Worm (Caenorhabditis elegans) whole organism, young adult: Measurements from ENCODE around the gene ZK643.5.

Experiments used
- C06A6.2 ChIP-seq: fragments of 200-800 bp; sonication (Bioruptor generic); conservative IDR thresholded peaks from 2 replicates; pipeline ENCODE4 v1.3.6; 2022; ENCODE audit warnings: missing genetic modification characterization, missing compliant biosample characterization
- C17E4.6 ChIP-seq: fragments of 200-800 bp; sonication (Bioruptor generic); IDR thresholded peaks from 2 replicates; pipeline ENCODE4 v1.3.6; 2022; ENCODE audit warnings: missing genetic modification reagents, missing genetic modification characterization, missing compliant biosample characterization
- F23B12.7 ChIP-seq: sonication (generic microtip); optimal IDR thresholded peaks from 2 replicates; lab custom pipeline; 2017; ENCODE audit warnings: missing genetic modification characterization, mild to moderate bottlenecking, missing compliant biosample characterization, antibody characterized with exemption, moderate library complexity; ENCODE audit not compliant: insufficient read depth
- F37B4.10 ChIP-seq: fragments of 200-800 bp; sonication (Bioruptor generic); IDR thresholded peaks from 2 replicates; pipeline ENCODE4 v1.3.6; 2022; ENCODE audit warnings: missing genetic modification characterization, missing compliant biosample characterization
- F49E8.2 ChIP-seq: sonication (generic microtip); optimal IDR thresholded peaks from 3 replicates; lab custom pipeline; 2017; ENCODE audit warnings: missing genetic modification characterization, mild to moderate bottlenecking, missing compliant biosample characterization, antibody characterized with exemption, moderate library complexity; ENCODE audit not compliant: insufficient read depth
- F55B11.4 ChIP-seq: sonication (generic microtip); optimal IDR thresholded peaks from 2 replicates; lab custom pipeline; 2016; ENCODE audit warnings: missing compliant biosample characterization, missing genetic modification characterization, borderline replicate concordance; ENCODE audit not compliant: insufficient read depth
- K11D2.4 ChIP-seq: fragments of 200-800 bp; sonication (Bioruptor generic); IDR thresholded peaks from 2 replicates; pipeline ENCODE4 v1.3.6; 2022; ENCODE audit warnings: missing genetic modification reagents, missing genetic modification characterization, missing compliant biosample characterization
- T26A5.8 ChIP-seq: sonication (generic microtip); optimal IDR thresholded peaks from 2 replicates; lab custom pipeline; 2016; ENCODE audit warnings: missing genetic modification characterization, missing compliant biosample characterization
- Y95B8A.8 ChIP-seq: fragments of 200-800 bp; sonication (Bioruptor generic); IDR thresholded peaks from 2 replicates; pipeline ENCODE4 v1.3.6; 2022; ENCODE audit warnings: missing genetic modification reagents, missing genetic modification characterization, missing compliant biosample characterization
- akir-1 ChIP-seq: fragments of 200-800 bp; sonication (Bioruptor generic); optimal IDR thresholded peaks from 2 replicates; lab custom pipeline; 2018; ENCODE audit warnings: mild to moderate bottlenecking, missing genetic modification characterization, moderate library complexity, missing compliant biosample characterization
- aptf-3 ChIP-seq: fragments of 200-800 bp; sonication (Bioruptor generic); IDR thresholded peaks from 2 replicates; pipeline ENCODE4 v1.3.6; 2022; ENCODE audit warnings: missing genetic modification characterization, missing compliant biosample characterization
- athp-1 ChIP-seq: sonication (generic microtip); optimal IDR thresholded peaks from 2 replicates; lab custom pipeline; 2017; ENCODE audit warnings: mild to moderate bottlenecking, missing genetic modification characterization, missing compliant biosample characterization
- ccch-3 ChIP-seq: fragments of 200-800 bp; sonication (Bioruptor generic); optimal IDR thresholded peaks from 2 replicates; lab custom pipeline; 2018; ENCODE audit warnings: mild to moderate bottlenecking, missing genetic modification characterization, missing compliant biosample characterization
- ceh-27 ChIP-seq: fragments of 200-800 bp; sonication (Bioruptor generic); optimal IDR thresholded peaks from 2 replicates; lab custom pipeline; 2018; ENCODE audit warnings: mild to moderate bottlenecking, missing genetic modification characterization, moderate library complexity, missing compliant biosample characterization
- ceh-40 ChIP-seq: fragments of 200-800 bp; sonication (Bioruptor generic); IDR thresholded peaks from 2 replicates; pipeline ENCODE4 v1.3.6; 2022; ENCODE audit warnings: missing genetic modification characterization, missing compliant biosample characterization
- chd-7 ChIP-seq: sonication (generic microtip); optimal IDR thresholded peaks from 2 replicates; lab custom pipeline; 2016; ENCODE audit warnings: mild to moderate bottlenecking, missing genetic modification characterization, moderate library complexity, missing compliant biosample characterization
- die-1 ChIP-seq: sonication (generic microtip); optimal IDR thresholded peaks from 2 replicates; lab custom pipeline; 2016; ENCODE audit warnings: missing genotype, mild to moderate bottlenecking, missing genetic modification characterization, missing compliant biosample characterization
- dox-1 ChIP-seq: fragments of 200-800 bp; sonication (Bioruptor generic); IDR thresholded peaks from 2 replicates; pipeline ENCODE4 v1.3.6; 2022; ENCODE audit warnings: missing genetic modification reagents, missing genetic modification characterization, missing compliant biosample characterization
- dpl-1 ChIP-seq: fragments of 150-350 bp; optimal IDR thresholded peaks from 2 replicates; lab custom pipeline; 2014; ENCODE audit warnings: missing biosample characterization, missing genetic modification reagents, missing genetic modification characterization
- egl-18 ChIP-seq: fragments of 200-800 bp; sonication (Bioruptor generic); IDR thresholded peaks from 2 replicates; pipeline ENCODE4 v1.3.6; 2022; ENCODE audit warnings: missing genetic modification reagents, missing genetic modification characterization, missing compliant biosample characterization
- ets-4 ChIP-seq: fragments of 200-800 bp; sonication (Bioruptor generic); optimal IDR thresholded peaks from 2 replicates; lab custom pipeline; 2018; ENCODE audit warnings: mild to moderate bottlenecking, missing genetic modification characterization, missing compliant biosample characterization
- hlh-26 ChIP-seq: fragments of 200-800 bp; sonication (Bioruptor generic); conservative IDR thresholded peaks from 2 replicates; pipeline ENCODE4 v1.3.6; 2022; ENCODE audit warnings: missing genetic modification reagents, missing genetic modification characterization, missing compliant biosample characterization
- hmg-1.2 ChIP-seq: fragments of 200-800 bp; sonication (Bioruptor generic); IDR thresholded peaks from 2 replicates; pipeline ENCODE4 v1.3.6; 2022; ENCODE audit warnings: missing genetic modification reagents, missing genetic modification characterization, missing compliant biosample characterization
- hmg-20 ChIP-seq: fragments of 200-800 bp; sonication (Bioruptor generic); IDR thresholded peaks from 2 replicates; pipeline ENCODE4 v1.3.6; 2022; ENCODE audit warnings: missing genetic modification reagents, missing genetic modification characterization, missing compliant biosample characterization
- hrde-1 ChIP-seq: sonication (generic microtip); optimal IDR thresholded peaks from 2 replicates; lab custom pipeline; 2016; ENCODE audit warnings: missing genetic modification characterization, mild to moderate bottlenecking, missing compliant biosample characterization, moderate library complexity, missing genotype, missing genetic modification reagents, borderline replicate concordance
- lin-26 ChIP-seq: fragments of 200-800 bp; sonication (Bioruptor generic); IDR thresholded peaks from 2 replicates; pipeline ENCODE4 v1.3.6; 2022; ENCODE audit warnings: missing genetic modification reagents, missing genetic modification characterization, missing compliant biosample characterization
- lsy-27 ChIP-seq: sonication (generic microtip); optimal IDR thresholded peaks from 2 replicates; lab custom pipeline; 2017; ENCODE audit warnings: missing genetic modification characterization, mild to moderate bottlenecking, missing compliant biosample characterization, antibody characterized with exemption, missing genotype, borderline replicate concordance; ENCODE audit not compliant: insufficient read depth
- nfyb-1 ChIP-seq: fragments of 200-800 bp; sonication (Bioruptor generic); IDR thresholded peaks from 2 replicates; pipeline ENCODE4 v1.3.6; 2022; ENCODE audit warnings: missing genetic modification reagents, missing genetic modification characterization, missing compliant biosample characterization
- nhr-179 ChIP-seq: sonication (generic microtip); optimal IDR thresholded peaks from 2 replicates; lab custom pipeline; 2016; ENCODE audit warnings: mild to moderate bottlenecking, missing genetic modification characterization, missing compliant biosample characterization
- pbrm-1 ChIP-seq: fragments of 200-800 bp; sonication (Bioruptor generic); IDR thresholded peaks from 2 replicates; pipeline ENCODE4 v1.3.6; 2022; ENCODE audit warnings: missing genetic modification reagents, missing genetic modification characterization, missing compliant biosample characterization
- rcor-1 ChIP-seq: fragments of 200-800 bp; sonication (Bioruptor generic); IDR thresholded peaks from 2 replicates; pipeline ENCODE4 v1.3.6; 2022; ENCODE audit warnings: missing genetic modification reagents, missing genetic modification characterization, missing compliant biosample characterization
- sea-2 ChIP-seq: fragments of 200-800 bp; sonication (Bioruptor generic); IDR thresholded peaks from 2 replicates; pipeline ENCODE4 v1.3.6; 2022; ENCODE audit warnings: missing genetic modification characterization, missing compliant biosample characterization
- snpc-1.1 ChIP-seq: sonication (generic microtip); optimal IDR thresholded peaks from 2 replicates; lab custom pipeline; 2017; ENCODE audit warnings: missing genetic modification characterization, mild to moderate bottlenecking, missing compliant biosample characterization, antibody characterized with exemption, moderate library complexity, missing genotype, missing genetic modification reagents; ENCODE audit not compliant: insufficient read depth
- snpc-1.3 ChIP-seq: sonication (generic microtip); optimal IDR thresholded peaks from 2 replicates; lab custom pipeline; 2017; ENCODE audit warnings: missing genetic modification characterization, mild to moderate bottlenecking, missing compliant biosample characterization, antibody characterized with exemption, moderate library complexity, missing genotype, missing genetic modification reagents; ENCODE audit not compliant: insufficient read depth
- somi-1 ChIP-seq: fragments of 200-800 bp; sonication (Bioruptor generic); optimal IDR thresholded peaks from 2 replicates; lab custom pipeline; 2018; ENCODE audit warnings: mild to moderate bottlenecking, missing genetic modification characterization, missing compliant biosample characterization
- tlf-1 ChIP-seq: fragments of 200-800 bp; sonication (Bioruptor generic); optimal IDR thresholded peaks from 2 replicates; lab custom pipeline; 2018; ENCODE audit warnings: mild to moderate bottlenecking, missing genetic modification characterization, missing compliant biosample characterization
- unc-130 ChIP-seq: sonication (generic microtip); optimal IDR thresholded peaks from 2 replicates; lab custom pipeline; 2016; ENCODE audit warnings: missing genetic modification reagents, missing genetic modification characterization, missing compliant biosample characterization
- unc-62 ChIP-seq: fragments of 150-350 bp; optimal IDR thresholded peaks from 2 replicates; lab custom pipeline; 2014; ENCODE audit warnings: missing biosample characterization, missing genetic modification reagents, missing genetic modification characterization
- xnd-1 ChIP-seq: sonication (generic microtip); optimal IDR thresholded peaks from 2 replicates; lab custom pipeline; 2016; ENCODE audit warnings: missing genotype, missing genetic modification reagents, missing genetic modification characterization, missing compliant biosample characterization
- ztf-25 ChIP-seq: fragments of 200-800 bp; sonication (Bioruptor generic); IDR thresholded peaks from 2 replicates; pipeline ENCODE4 v1.3.6; 2022; ENCODE audit warnings: missing genetic modification reagents, missing genetic modification characterization, missing compliant biosample characterization
- ztf-28 ChIP-seq: fragments of 200-800 bp; sonication (Bioruptor generic); IDR thresholded peaks from 2 replicates; pipeline ENCODE4 v1.3.6; 2022; ENCODE audit warnings: missing genetic modification reagents, missing genetic modification characterization, missing compliant biosample characterization

Gene ZK643.5

DNA sequence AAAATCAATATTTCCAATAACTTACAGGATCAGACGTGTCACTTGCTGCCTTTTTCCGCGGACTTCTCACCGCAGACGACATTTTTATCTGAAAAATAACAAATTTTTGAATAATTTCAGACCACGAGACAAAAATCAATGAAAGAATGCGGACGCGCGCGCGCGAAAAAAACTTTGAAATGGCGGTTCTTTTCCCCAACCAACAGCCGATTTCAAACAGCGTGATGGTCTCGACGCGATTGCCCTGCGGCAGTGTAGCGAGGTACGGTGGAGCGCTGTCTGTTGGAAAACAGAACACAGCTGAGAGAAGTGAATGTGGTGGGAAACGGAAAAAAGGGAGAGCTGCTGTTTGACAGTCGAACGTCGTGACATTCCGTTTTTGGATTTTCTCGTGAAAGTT, 52.0 kb downstream of the ZK643.5 start, which contains the start of gene lin-9 (continued):
- TF ChIP-seq F23B12.7 (tag; lab: Kevin White, UChicago) (peak; percentile 79), hmg-20 (GFP tag; lab: Robert Waterston, UW) (peak; percentile 91), snpc-1.1 (tag; lab: Kevin White, UChicago) (peak; percentile 52), hlh-26 (no peak), lin-26 (GFP tag; lab: Robert Waterston, UW) (peak; percentile 15; the same call in 1 of the 2 replicates), akir-1 (GFP tag; lab: Kevin White, UChicago) (no peak), ztf-28 (peak; percentile 74; the same call in 1 of the 2 replicates), F37B4.10 (peak; percentile 91; the same call in 1 of the 2 replicates), nfyb-1 (peak; percentile 98), Y95B8A.8 (GFP tag; lab: Robert Waterston, UW) (peak; percentile 93), pbrm-1 (GFP tag; lab: Robert Waterston, UW) (peak; percentile 96), chd-7 (tag; lab: Kevin White, UChicago) (peak; percentile 87), dox-1 (GFP tag; lab: Robert Waterston, UW) (peak; percentile 99), snpc-1.3 (peak; percentile 54), athp-1 (peak; percentile 97), nhr-179 (tag; lab: Kevin White, UChicago) (no peak), die-1 (peak; percentile 34), unc-130 (GFP tag; lab: Kevin White, UChicago) (peak; percentile 93), ceh-40 (GFP tag; lab: Robert Waterston, UW) (0 out of 2 replicates have a peak, but pooled peaks have one; percentile 14), C06A6.2 (GFP tag; lab: Robert Waterston, UW) (peak; percentile 86), ets-4 (GFP tag; lab: Kevin White, UChicago) (peak; percentile 39), hrde-1 (tag; lab: Kevin White, UChicago) (peak; percentile 85), xnd-1 (tag; lab: Kevin White, UChicago) (peak; percentile 97), ccch-3 (GFP tag; lab: Kevin White, UChicago) (no peak), lsy-27 (tag; lab: Kevin White, UChicago) (no peak), egl-18 (peak; percentile 77; the same call in 1 of the 2 replicates), dpl-1 (peak; percentile 97), somi-1 (GFP tag; lab: Kevin White, UChicago) (peak; percentile 65), K11D2.4 (GFP tag; lab: Robert Waterston, UW) (peak; percentile 93)
- TF ChIP-seq, all 124 proteins: peak for 90

DNA sequence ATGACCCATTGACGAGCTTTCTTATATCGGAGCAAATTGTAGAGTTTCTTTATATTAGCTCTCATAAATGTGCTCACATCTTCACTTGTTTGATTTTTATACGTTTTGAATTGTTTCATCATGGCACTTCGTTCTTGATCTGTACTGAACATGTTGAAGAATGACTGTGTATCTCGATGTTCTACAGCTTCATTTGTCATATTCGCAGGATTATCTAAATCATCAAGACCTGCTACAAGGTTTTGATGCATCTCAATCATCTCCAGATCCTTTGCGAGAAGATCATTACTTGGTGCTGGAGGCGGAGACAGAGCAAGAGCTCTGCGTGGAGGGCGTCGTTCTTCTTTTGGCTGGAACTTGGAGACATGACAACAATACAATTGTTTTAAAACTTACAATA, 52.7 kb downstream of the ZK643.5 start:
- TF ChIP-seq snpc-1.3: no peak
- no peak for TF ChIP-seq F49E8.2
- TF ChIP-seq F55B11.4 (tag; lab: Kevin White, UChicago): no peak
- TF ChIP-seq T26A5.8 (tag; lab: Kevin White, UChicago): no peak
- no peak for TF ChIP-seq C06A6.2 (GFP tag; lab: Robert Waterston, UW)
- no peak for TF ChIP-seq hrde-1 (tag; lab: Kevin White, UChicago)
- no peak for TF ChIP-seq sea-2 (GFP tag; lab: Robert Waterston, UW)
- TF ChIP-seq unc-62 (GFP tag; lab: Kevin White, UChicago): no peak
- TF ChIP-seq C17E4.6 (GFP tag; lab: Robert Waterston, UW): no peak
- TF ChIP-seq F23B12.7 (tag; lab: Kevin White, UChicago): no peak
- no peak for TF ChIP-seq rcor-1 (GFP tag; lab: Robert Waterston, UW)
- TF ChIP-seq die-1: no peak
- TF ChIP-seq tlf-1 (GFP tag; lab: Kevin White, UChicago): no peak
- TF ChIP-seq ceh-27: no peak
- no peak for TF ChIP-seq lin-26 (GFP tag; lab: Robert Waterston, UW)
- no peak for TF ChIP-seq hmg-1.2
- no peak for TF ChIP-seq aptf-3
- no peak for TF ChIP-seq ztf-25 (GFP tag; lab: Robert Waterston, UW)
